Worm (Caenorhabditis elegans) whole organism, dauer: ENCODE data around the gene ife-5.

Experiments used
- unc-62 ChIP-seq: sonication (generic microtip); optimal IDR thresholded peaks from 2 replicates; lab custom pipeline; 2017; ENCODE audit warnings: missing biosample characterization, missing genetic modification reagents, missing genetic modification characterization

The ife-5 gene

DNA sequence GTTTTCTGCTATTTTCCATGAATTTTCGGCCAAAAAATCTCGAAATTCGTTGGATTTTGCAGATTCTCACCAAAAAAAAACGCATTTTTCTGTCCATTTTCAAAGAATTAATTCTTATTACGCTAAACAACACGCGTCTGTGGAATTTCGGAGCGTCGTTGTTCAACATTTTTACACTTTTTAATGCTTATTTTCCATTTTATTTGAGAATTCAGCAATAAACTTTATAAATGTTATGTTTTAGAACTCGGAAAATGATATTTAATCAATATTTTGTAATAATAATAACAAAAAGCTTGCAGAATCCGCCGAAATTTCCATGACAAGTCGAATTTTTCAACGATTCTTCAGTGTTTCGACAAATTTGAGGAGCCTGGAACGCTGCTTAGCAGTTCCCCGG, at the start of gene ife-5:
Gene ife-5 (plus strand): TSS at position 301 of the 400 bp plus-strand sequence.
- no peak for TF ChIP-seq unc-62 (GFP tag; lab: Kevin White, UChicago)

ce11 chrII:12237555-12237954, 42.9 kb upstream of the ife-5 start:
- no peak for TF ChIP-seq unc-62 (GFP tag; lab: Kevin White, UChicago)

DNA sequence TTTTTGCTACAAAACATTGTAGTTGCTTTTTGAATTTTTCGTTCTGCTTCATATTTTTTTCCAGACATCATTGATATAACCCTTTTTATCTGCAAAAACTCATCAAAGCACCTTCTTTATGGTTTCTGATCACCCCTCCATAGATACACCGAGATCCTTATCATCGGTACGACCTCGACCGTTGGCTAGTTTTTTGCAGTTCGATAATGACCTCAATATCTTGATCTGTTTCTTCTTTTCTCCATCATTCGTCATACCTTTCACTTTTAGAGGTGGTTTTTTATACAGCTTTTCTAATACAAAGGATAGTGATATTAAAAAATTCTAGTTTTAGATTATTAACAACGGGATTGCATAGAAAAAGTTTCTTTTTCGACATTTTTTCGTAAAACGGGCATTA, 41.0 kb upstream of the ife-5 start:
- no peak for TF ChIP-seq unc-62 (GFP tag; lab: Kevin White, UChicago)

- TF ChIP-seq unc-62 (GFP tag; lab: Kevin White, UChicago) = no peak
Observed at ce11 chrII:12240088-12240487, 40.4 kb upstream of the ife-5 start, which contains the start of gene txdc-12.1. Gene txdc-12.1, plus strand, starts transcription at chrII:12240388.

DNA sequence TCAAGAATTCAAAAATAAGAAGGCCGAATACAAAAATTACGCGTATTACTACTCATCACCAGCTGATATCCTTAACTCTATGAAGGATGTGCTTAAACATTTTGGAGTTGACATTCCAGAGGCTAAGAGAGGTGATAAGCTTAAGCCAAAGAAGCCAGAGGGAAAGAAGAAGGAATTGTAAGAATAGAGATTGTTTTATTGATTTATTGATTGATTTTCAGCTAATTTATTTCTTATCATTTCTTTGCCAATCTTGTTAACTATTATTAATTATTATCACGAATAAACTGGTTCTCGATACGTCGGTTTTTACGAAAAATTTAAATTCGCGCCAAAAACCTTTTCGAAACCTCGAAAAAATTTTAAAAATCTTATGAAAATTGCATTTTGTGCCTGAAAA, 38.7 kb upstream of the ife-5 start:
- TF ChIP-seq unc-62 (GFP tag; lab: Kevin White, UChicago) = no peak

ce11 chrII:12242551-12242950, 37.9 kb upstream of the ife-5 start, which contains the start of gene Y57A10A.24:
Gene Y57A10A.24, plus strand, starts transcription at chrII:12242946.
- TF ChIP-seq unc-62 (GFP tag; lab: Kevin White, UChicago) = no peak

ce11 chrII:12249042-12249441, 31.4 kb upstream of the ife-5 start, which contains the start of gene tag-276:
Gene tag-276, minus strand, starts transcription at chrII:12249142.
- TF ChIP-seq unc-62 (GFP tag; lab: Kevin White, UChicago) = no peak

ce11 chrII:12255545-12256233, 24.8 kb upstream of the ife-5 start:
- no peak for TF ChIP-seq unc-62 (GFP tag; lab: Kevin White, UChicago)

ce11 chrII:12256528-12256927, 23.9 kb upstream of the ife-5 start, which contains the start of gene parn-2:
Gene parn-2, minus strand, starts transcription at chrII:12256628.
- TF ChIP-seq unc-62 (GFP tag; lab: Kevin White, UChicago) = no peak

- TF ChIP-seq unc-62 (GFP tag; lab: Kevin White, UChicago) = no peak
Observed at ce11 chrII:12257095-12257494, 23.4 kb upstream of the ife-5 start.

ce11 chrII:12260538-12260937, 19.9 kb upstream of the ife-5 start:
- no peak for TF ChIP-seq unc-62 (GFP tag; lab: Kevin White, UChicago)

- TF ChIP-seq unc-62 (GFP tag; lab: Kevin White, UChicago) = no peak
Observed at ce11 chrII:12261147-12261821, 19.2 kb upstream of the ife-5 start.

DNA sequence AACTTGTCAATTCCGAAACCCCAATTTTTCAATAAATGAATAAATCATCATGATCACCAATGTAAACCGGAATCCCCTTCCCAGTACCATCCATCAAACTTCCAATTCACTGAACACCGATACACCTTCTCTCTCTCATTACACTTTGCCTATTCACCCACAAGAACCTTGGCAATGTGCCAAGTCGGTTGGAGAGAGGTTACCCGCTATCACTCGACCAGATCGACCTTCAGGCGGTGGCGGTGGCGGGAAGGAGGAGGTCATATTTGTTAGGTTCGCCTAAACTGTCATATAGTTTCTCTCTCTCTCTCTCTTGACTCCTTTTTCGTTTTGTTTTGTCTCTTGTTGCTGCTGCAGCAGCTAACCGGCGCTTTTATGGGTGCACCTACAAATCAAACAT, 17.9 kb upstream of the ife-5 start:
- no peak for TF ChIP-seq unc-62 (GFP tag; lab: Kevin White, UChicago)

DNA sequence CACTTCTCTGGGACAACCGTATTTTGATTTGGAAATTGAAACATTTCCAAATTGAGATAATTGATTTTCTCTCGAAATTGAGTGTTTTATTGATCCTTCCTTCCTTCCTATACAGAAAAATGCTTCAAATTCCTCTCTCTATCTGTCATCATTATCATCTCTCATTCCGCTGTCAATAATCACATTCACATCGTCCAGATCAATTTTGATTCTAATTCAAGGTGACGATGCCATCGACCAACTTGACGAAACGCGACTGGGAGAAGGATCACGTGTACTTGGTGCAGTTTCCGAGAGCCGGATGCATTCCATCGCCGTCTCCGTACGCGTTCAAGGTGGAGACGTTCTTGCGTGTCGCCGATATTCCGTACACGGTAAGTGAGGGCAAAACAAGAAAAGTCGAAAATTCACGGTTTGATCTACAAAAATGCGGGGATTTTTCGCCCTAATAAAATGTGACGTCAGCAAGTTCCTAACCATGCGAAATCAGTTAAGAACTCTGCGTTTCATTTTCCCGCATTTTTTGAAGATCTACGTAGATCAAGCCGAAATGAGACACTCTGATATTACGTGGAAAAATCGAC, 16.4 kb upstream of the ife-5 start, which contains the start of gene faxc-1:
Gene faxc-1 (plus strand): TSS at position 222 of the 584 bp plus-strand sequence.
- TF ChIP-seq unc-62 (GFP tag; lab: Kevin White, UChicago) = no peak

DNA sequence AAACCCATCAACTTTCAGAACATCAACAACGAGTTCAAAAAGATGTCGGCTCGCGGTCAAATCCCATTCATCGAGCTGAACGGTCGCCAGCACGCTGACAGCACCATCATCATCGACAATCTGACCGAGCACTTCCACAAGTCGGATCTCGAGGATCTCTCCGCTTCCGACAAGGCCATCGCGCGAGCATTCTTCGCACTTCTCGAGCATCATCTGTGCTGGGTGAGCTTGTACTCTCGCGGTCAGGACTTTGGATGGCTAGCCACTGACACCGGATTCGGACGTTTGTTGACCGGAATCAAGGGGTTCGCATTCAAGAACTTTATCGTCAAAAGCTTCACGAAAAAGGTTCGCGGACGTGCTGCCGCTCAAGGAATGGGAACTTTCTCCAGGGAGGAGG, 15.6 kb upstream of the ife-5 start:
- no peak for TF ChIP-seq unc-62 (GFP tag; lab: Kevin White, UChicago)

- TF ChIP-seq unc-62 (GFP tag; lab: Kevin White, UChicago) = no peak
Observed at ce11 chrII:12266145-12266544, 14.3 kb upstream of the ife-5 start, which contains the start of gene tric-1B.1. Gene tric-1B.1, minus strand, starts transcription at chrII:12266245.
